Fruit fly (Drosophila melanogaster) whole organism, pupa: ENCODE measurements around the gene CG33934.

Source experiments
- CG10348 ChIP-seq: fragments of 200-800 bp; sonication (Bioruptor generic); IDR thresholded peaks from 2 replicates; pipeline ENCODE4 v1.3.6; 2022; ENCODE audit warnings: missing biosample characterization, missing genetic modification characterization
- CG13204 ChIP-seq: fragments of 200-800 bp; sonication (Bioruptor generic); optimal IDR thresholded peaks from 2 replicates; lab custom pipeline; 2018; ENCODE audit warnings: missing biosample characterization, mild to moderate bottlenecking, missing genetic modification characterization, moderate library complexity
- CG14655 ChIP-seq: fragments of 200-800 bp; sonication (Bioruptor generic); optimal IDR thresholded peaks from 3 replicates; lab custom pipeline; 2017; ENCODE audit warnings: mild to moderate bottlenecking, missing biosample characterization, missing genetic modification reagents, missing genetic modification characterization
- CG15710 ChIP-seq: fragments of 200-800 bp; sonication (Bioruptor generic); optimal IDR thresholded peaks from 2 replicates; lab custom pipeline; 2018; ENCODE audit warnings: missing biosample characterization, mild to moderate bottlenecking, missing genetic modification characterization, moderate library complexity
- CG17806 ChIP-seq: fragments of 200-800 bp; sonication (Bioruptor generic); optimal IDR thresholded peaks from 2 replicates; lab custom pipeline; 2018; ENCODE audit warnings: missing biosample characterization, mild to moderate bottlenecking, missing genetic modification characterization, moderate library complexity
- CG32121 ChIP-seq: fragments of 200-800 bp; sonication (Bioruptor generic); IDR thresholded peaks from 2 replicates; pipeline ENCODE4 v1.3.6; 2022; ENCODE audit warnings: missing biosample characterization, missing genetic modification characterization
- CG34367 ChIP-seq: fragments of 200-800 bp; sonication (Bioruptor generic); optimal IDR thresholded peaks from 2 replicates; lab custom pipeline; 2018; ENCODE audit warnings: missing biosample characterization, mild to moderate bottlenecking, missing genetic modification characterization
- CG9948 ChIP-seq: fragments of 200-800 bp; sonication (Bioruptor generic); optimal IDR thresholded peaks from 2 replicates; lab custom pipeline; 2018; ENCODE audit warnings: missing biosample characterization, mild to moderate bottlenecking, missing genetic modification characterization, moderate library complexity
- D1 ChIP-seq: fragments of 200-800 bp; sonication (Bioruptor generic); optimal IDR thresholded peaks from 2 replicates; lab custom pipeline; 2018; ENCODE audit warnings: missing biosample characterization, mild to moderate bottlenecking, missing genetic modification characterization, moderate library complexity
- EcR ChIP-seq: fragments of 200-800 bp; sonication (Bioruptor generic); optimal IDR thresholded peaks from 3 replicates; lab custom pipeline; 2019; ENCODE audit warnings: missing biosample characterization, missing genetic modification characterization, mild to moderate bottlenecking, moderate library complexity, missing genetic modification reagents
- Ets98B ChIP-seq: fragments of 200-800 bp; sonication (Bioruptor generic); IDR thresholded peaks from 2 replicates; pipeline ENCODE4 v1.3.6; 2022; ENCODE audit warnings: missing biosample characterization, missing genetic modification characterization
- Snoo ChIP-seq: fragments of 200-800 bp; sonication (Bioruptor generic); optimal IDR thresholded peaks from 3 replicates; lab custom pipeline; 2017; ENCODE audit warnings: missing biosample characterization, mild to moderate bottlenecking, missing genetic modification characterization, inconsistent platforms
- fd96Ca ChIP-seq: fragments of 200-800 bp; sonication (Bioruptor generic); IDR thresholded peaks from 3 replicates; pipeline ENCODE4 v1.3.6; 2022; ENCODE audit warnings: missing biosample characterization, missing genetic modification characterization
- gl ChIP-seq: fragments of 200-800 bp; sonication (Bioruptor generic); optimal IDR thresholded peaks from 2 replicates; lab custom pipeline; 2018; ENCODE audit warnings: missing biosample characterization, mild to moderate bottlenecking, missing genetic modification characterization

- TF ChIP-seq Snoo (no peak), CG17806 (tag; lab: Kevin White, UChicago) (no peak), EcR (GFP tag; lab: Kevin White, UChicago) (no peak), CG34367 (tag; lab: Kevin White, UChicago) (no peak), CG15710 (tag; lab: Kevin White, UChicago) (no peak), fd96Ca (GFP tag; lab: Robert Waterston, UW) (no peak), CG9948 (tag; lab: Kevin White, UChicago) (no peak), CG13204 (no peak), CG14655 (no peak), CG32121 (GFP tag; lab: Robert Waterston, UW) (no peak), gl (tag; lab: Kevin White, UChicago) (no peak), CG10348 (no peak), D1 (tag; lab: Kevin White, UChicago) (no peak), Ets98B (GFP tag; lab: Robert Waterston, UW) (no peak)
These were observed 29.1 kb upstream of the CG33934 start, which contains the start of the genes CG17190 and CG4836 for dm6 chr3R:20013404-20013922.
